Fruit fly (Drosophila melanogaster) whole organism, embryonic: Measurements from ENCODE around the gene Grasp65.

Source experiments
- Abd-B ChIP-seq: fragments of 200-800 bp; sonication (Bioruptor generic); optimal IDR thresholded peaks from 2 replicates; lab custom pipeline; 2018; ENCODE audit warnings: missing biosample characterization, mild to moderate bottlenecking, missing genetic modification characterization, moderate library complexity
- Aef1 ChIP-seq: fragments of 200-800 bp; sonication (Bioruptor generic); IDR thresholded peaks from 3 replicates; pipeline ENCODE4 v1.3.6; 2022; ENCODE audit warnings: missing biosample characterization, missing genetic modification characterization
- Atf3 ChIP-seq: fragments of 200-800 bp; sonication (Bioruptor generic); optimal IDR thresholded peaks from 3 replicates; lab custom pipeline; 2016; ENCODE audit warnings: missing biosample characterization, missing genetic modification characterization
- CG10267 ChIP-seq: fragments of 200-800 bp; sonication (Bioruptor generic); optimal IDR thresholded peaks from 2 replicates; lab custom pipeline; 2018; ENCODE audit warnings: missing biosample characterization, mild to moderate bottlenecking, missing genetic modification characterization, moderate library complexity
- CG11247 ChIP-seq: fragments of 200-800 bp; sonication (Bioruptor generic); IDR thresholded peaks from 2 replicates; pipeline ENCODE4 v1.3.6; 2022; ENCODE audit warnings: missing biosample characterization, missing genetic modification characterization
- CG11723 ChIP-seq: fragments of 200-800 bp; sonication (Bioruptor generic); optimal IDR thresholded peaks from 2 replicates; lab custom pipeline; 2017; ENCODE audit warnings: missing biosample characterization, mild to moderate bottlenecking, missing genetic modification characterization
- CG12942 ChIP-seq: fragments of 200-800 bp; sonication (Bioruptor generic); optimal IDR thresholded peaks from 3 replicates; lab custom pipeline; 2016; ENCODE audit warnings: missing biosample characterization, missing genetic modification characterization
- CG15696 ChIP-seq: fragments of 200-800 bp; sonication (Bioruptor generic); optimal IDR thresholded peaks from 2 replicates; lab custom pipeline; 2019; ENCODE audit warnings: missing biosample characterization, mild to moderate bottlenecking, missing genetic modification characterization, moderate library complexity
- CG17385 ChIP-seq: fragments of 200-800 bp; sonication (Bioruptor generic); optimal IDR thresholded peaks from 3 replicates; lab custom pipeline; 2018; ENCODE audit warnings: missing biosample characterization, mild to moderate bottlenecking, missing genetic modification characterization
- CG18476 ChIP-seq: fragments of 200-800 bp; sonication (Bioruptor generic); optimal IDR thresholded peaks from 2 replicates; lab custom pipeline; 2016; ENCODE audit warnings: missing biosample characterization, mild to moderate bottlenecking, missing genetic modification characterization
- CG2202 ChIP-seq: fragments of 200-800 bp; sonication (Bioruptor generic); optimal IDR thresholded peaks from 2 replicates; lab custom pipeline; 2018; ENCODE audit warnings: missing biosample characterization, mild to moderate bottlenecking, missing genetic modification characterization
- CG30431 ChIP-seq: fragments of 200-800 bp; sonication (Bioruptor generic); optimal IDR thresholded peaks from 2 replicates; lab custom pipeline; 2017; ENCODE audit warnings: missing biosample characterization, missing genetic modification characterization
- CG34376 ChIP-seq: fragments of 200-800 bp; sonication (Bioruptor generic); optimal IDR thresholded peaks from 2 replicates; lab custom pipeline; 2018; ENCODE audit warnings: missing biosample characterization, mild to moderate bottlenecking, missing genetic modification characterization
- CG3726 ChIP-seq: fragments of 200-800 bp; sonication (Bioruptor generic); IDR thresholded peaks from 3 replicates; pipeline ENCODE4, ENCODE4 v1.3.6; 2022; ENCODE audit warnings: missing biosample characterization, missing genetic modification characterization
- CG6854 ChIP-seq: fragments of 200-800 bp; sonication (Bioruptor generic); optimal IDR thresholded peaks from 3 replicates; lab custom pipeline; 2017; ENCODE audit warnings: missing biosample characterization, mild to moderate bottlenecking, missing genetic modification characterization
- CG7372 ChIP-seq: fragments of 200-800 bp; sonication (Bioruptor generic); IDR thresholded peaks from 2 replicates; pipeline ENCODE4 v1.3.6; 2022; ENCODE audit warnings: missing biosample characterization, missing genetic modification characterization
- CG7928 ChIP-seq: fragments of 200-800 bp; sonication (Bioruptor generic); optimal IDR thresholded peaks from 2 replicates; lab custom pipeline; 2017; ENCODE audit warnings: missing biosample characterization, mild to moderate bottlenecking, missing genetic modification characterization
- CG8765 ChIP-seq: fragments of 200-800 bp; sonication (Bioruptor generic); IDR thresholded peaks from 2 replicates; pipeline ENCODE4 v1.3.6; 2022; ENCODE audit warnings: missing biosample characterization, missing genetic modification characterization
- D ChIP-seq, 2 experiments: fragments of 200-800 bp in 1 of 2; fragments of >200 bp in 1 of 2; sonication (Bioruptor generic) in 1 of 2; optimal IDR thresholded peaks; 2 replicates in 1 of 2; 3 replicates in 1 of 2; lab custom pipeline; 2017; ENCODE audit warnings: mild to moderate bottlenecking in 1 of 2, missing biosample characterization in 1 of 2, missing genetic modification characterization in 1 of 2, missing genetic modification reagents in 1 of 2
- Dek ChIP-seq: fragments of 200-800 bp; sonication (Bioruptor generic); optimal IDR thresholded peaks from 3 replicates; lab custom pipeline; 2019; ENCODE audit warnings: missing biosample characterization, mild to moderate bottlenecking, missing genetic modification characterization, moderate library complexity
- Dfd ChIP-seq, 2 experiments: fragments of >200 bp; optimal IDR thresholded peaks; 2 replicates each; lab custom pipeline; 2017; ENCODE audit warnings: missing biosample characterization in 2 of 2, missing genetic modification characterization in 2 of 2
- Elba2 ChIP-seq: fragments of 200-800 bp; sonication (Bioruptor generic); optimal IDR thresholded peaks from 3 replicates; lab custom pipeline; 2016; ENCODE audit warnings: missing biosample characterization, missing genetic modification characterization
- HmgD ChIP-seq: fragments of 200-800 bp; sonication (Bioruptor generic); optimal IDR thresholded peaks from 3 replicates; lab custom pipeline; 2016; ENCODE audit warnings: missing biosample characterization, missing genetic modification characterization
- Lhr ChIP-seq: fragments of 200-800 bp; sonication (Bioruptor generic); optimal IDR thresholded peaks from 3 replicates; lab custom pipeline; 2017; ENCODE audit warnings: mild to moderate bottlenecking, missing biosample characterization, missing genetic modification reagents, missing genetic modification characterization
- Lpt ChIP-seq: fragments of >200 bp; optimal IDR thresholded peaks from 2 replicates; lab custom pipeline; 2018; ENCODE audit warnings: missing biosample characterization, missing genetic modification characterization
- Max ChIP-seq: fragments of 200-800 bp; sonication (Bioruptor generic); optimal IDR thresholded peaks from 2 replicates; lab custom pipeline; 2016; ENCODE audit warnings: missing biosample characterization, mild to moderate bottlenecking, missing genetic modification characterization
- Poxn ChIP-seq: fragments of 200-800 bp; sonication (Bioruptor generic); IDR thresholded peaks from 2 replicates; pipeline ENCODE4 v1.3.6; 2022; ENCODE audit warnings: missing biosample characterization, missing genetic modification characterization
- Sox100B ChIP-seq: fragments of 200-800 bp; sonication (Bioruptor generic); optimal IDR thresholded peaks from 3 replicates; lab custom pipeline; 2018; ENCODE audit warnings: missing biosample characterization, mild to moderate bottlenecking, missing genetic modification characterization
- Trl ChIP-seq, 3 experiments: fragments of >200 bp in 2 of 3; fragments of 200-800 bp in 1 of 3; sonication (Bioruptor generic) in 1 of 3; optimal IDR thresholded peaks; 2 replicates in 1 of 3; 3 replicates in 2 of 3; lab custom pipeline; 2016 to 2017; ENCODE audit warnings: missing biosample characterization in 1 of 3, missing genetic modification characterization in 1 of 3
- ab ChIP-seq: fragments of 200-800 bp; sonication (Bioruptor generic); optimal IDR thresholded peaks from 2 replicates; lab custom pipeline; 2016; ENCODE audit warnings: missing biosample characterization, missing genetic modification characterization
- ac ChIP-seq: fragments of 200-800 bp; sonication (Bioruptor generic); optimal IDR thresholded peaks from 3 replicates; lab custom pipeline; 2017; ENCODE audit warnings: missing biosample characterization, mild to moderate bottlenecking, missing genetic modification characterization
- cg ChIP-seq: fragments of 200-800 bp; sonication (Bioruptor generic); optimal IDR thresholded peaks from 3 replicates; lab custom pipeline; 2019; ENCODE audit warnings: missing biosample characterization, mild to moderate bottlenecking, missing genetic modification characterization, moderate library complexity
- chif ChIP-seq, 2 experiments: fragments of 200-800 bp; sonication (Bioruptor generic); optimal IDR thresholded peaks; 3 replicates each; lab custom pipeline; 2016; ENCODE audit warnings: missing biosample characterization in 2 of 2, missing genetic modification characterization in 2 of 2
- chn ChIP-seq: fragments of 200-800 bp; sonication (Bioruptor generic); optimal IDR thresholded peaks from 2 replicates; lab custom pipeline; 2016; ENCODE audit warnings: missing biosample characterization, missing genetic modification characterization
- crp ChIP-seq, 2 experiments: fragments of 200-800 bp; sonication (Bioruptor generic); optimal IDR thresholded peaks; 2 replicates in 1 of 2; 3 replicates in 1 of 2; lab custom pipeline; 2017; ENCODE audit warnings: missing biosample characterization in 2 of 2, missing genetic modification characterization in 2 of 2, mild to moderate bottlenecking in 1 of 2, moderate library complexity in 1 of 2
- danr ChIP-seq: fragments of 200-800 bp; sonication (Bioruptor generic); IDR thresholded peaks from 2 replicates; pipeline ENCODE4 v1.3.6; 2022; ENCODE audit warnings: missing biosample characterization, missing genetic modification characterization
- fd96Cb ChIP-seq: fragments of 200-800 bp; sonication (Bioruptor generic); optimal IDR thresholded peaks from 2 replicates; lab custom pipeline; 2018; ENCODE audit warnings: missing biosample characterization, mild to moderate bottlenecking, missing genetic modification characterization, moderate library complexity
- gsb-n ChIP-seq: fragments of 200-800 bp; sonication (Bioruptor generic); optimal IDR thresholded peaks from 3 replicates; lab custom pipeline; 2018; ENCODE audit warnings: missing biosample characterization, mild to moderate bottlenecking, missing genetic modification characterization
- ind ChIP-seq: fragments of 200-800 bp; sonication (Bioruptor generic); optimal IDR thresholded peaks from 3 replicates; lab custom pipeline; 2016; ENCODE audit warnings: missing biosample characterization, missing genetic modification characterization
- inv ChIP-seq: fragments of 200-800 bp; sonication (Bioruptor generic); IDR thresholded peaks from 2 replicates; pipeline ENCODE4 v1.3.6; 2022; ENCODE audit warnings: missing biosample characterization, missing genetic modification characterization; ENCODE audit not compliant: partially characterized antibody
- mld ChIP-seq: fragments of 200-800 bp; sonication (Bioruptor generic); IDR thresholded peaks from 3 replicates; pipeline ENCODE4 v1.3.6; 2022; ENCODE audit warnings: missing biosample characterization, missing genetic modification characterization; ENCODE audit not compliant: partially characterized antibody
- pho ChIP-seq: fragments of 200-800 bp; sonication (Bioruptor generic); optimal IDR thresholded peaks from 2 replicates; lab custom pipeline; 2016; ENCODE audit warnings: missing biosample characterization, missing genetic modification characterization
- pzg ChIP-seq: fragments of 200-800 bp; sonication (Bioruptor generic); optimal IDR thresholded peaks from 3 replicates; lab custom pipeline; 2018; ENCODE audit warnings: missing biosample characterization, mild to moderate bottlenecking, missing genetic modification characterization, moderate library complexity
- run ChIP-seq: fragments of 200-800 bp; sonication (Bioruptor generic); optimal IDR thresholded peaks from 3 replicates; lab custom pipeline; 2018; ENCODE audit warnings: missing biosample characterization, mild to moderate bottlenecking, missing genetic modification characterization
- sd ChIP-seq: fragments of 200-800 bp; sonication (Bioruptor generic); optimal IDR thresholded peaks from 3 replicates; lab custom pipeline; 2018; ENCODE audit warnings: missing biosample characterization, mild to moderate bottlenecking, missing genetic modification characterization, moderate library complexity
- tup ChIP-seq: fragments of 200-800 bp; sonication (Bioruptor generic); optimal IDR thresholded peaks from 2 replicates; lab custom pipeline; 2016; ENCODE audit warnings: missing biosample characterization, mild to moderate bottlenecking, missing genetic modification characterization, moderate library complexity
- wdn ChIP-seq: fragments of 200-800 bp; sonication (Bioruptor generic); IDR thresholded peaks from 2 replicates; pipeline ENCODE4 v1.3.6; 2022; ENCODE audit warnings: missing biosample characterization, missing genetic modification characterization

Grasp65 gene

DNA sequence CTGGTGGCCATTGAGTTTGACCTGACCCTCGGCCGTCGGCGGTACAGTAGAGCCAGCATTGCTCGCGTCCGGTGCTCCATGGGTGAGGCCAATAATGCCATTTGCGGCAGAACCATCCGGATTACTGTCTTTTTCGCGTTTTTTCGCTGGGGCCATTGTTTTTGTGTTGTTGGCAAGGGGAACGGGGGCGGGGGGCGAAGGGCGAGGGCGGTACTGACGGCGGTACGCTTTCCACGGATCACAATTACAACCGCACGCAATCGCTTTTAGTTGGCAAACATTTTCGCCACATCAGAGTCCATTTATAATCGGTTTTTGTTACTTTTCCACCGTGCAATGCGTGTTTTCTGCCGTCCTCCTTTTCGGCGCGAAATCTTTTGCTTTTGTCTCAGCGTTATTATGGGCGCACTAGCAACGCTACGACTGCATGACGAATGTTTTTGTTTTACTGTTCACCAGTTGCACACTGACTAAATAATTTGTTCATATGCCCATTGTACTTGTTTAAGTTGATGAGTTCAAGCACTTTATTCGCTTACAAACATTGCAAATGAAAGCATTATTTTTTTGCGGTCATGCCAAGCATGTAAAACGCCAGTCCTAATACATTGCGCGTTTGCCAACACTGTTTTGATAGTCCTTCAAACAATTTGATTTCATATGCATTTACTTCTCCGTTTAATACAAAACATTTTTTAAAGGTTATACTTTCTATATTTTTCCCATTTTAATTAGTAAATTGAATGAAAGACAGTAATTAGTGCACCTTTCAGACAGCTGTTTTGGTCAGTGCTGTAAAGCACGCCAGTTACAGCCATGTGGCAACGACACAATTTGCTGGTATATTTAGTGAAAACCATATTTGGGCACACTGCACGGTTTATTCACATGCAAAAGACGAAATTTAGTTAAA, 1.7 kb upstream of the Grasp65 start, which contains the start of gene Pfdn6 (continued):
- TF ChIP-seq HmgD (peak; percentile 65), CG30431 (GFP tag; lab: Kevin White, UChicago) (peak; percentile 57), CG17385 (GFP tag; lab: Kevin White, UChicago) (no peak), Lhr (GFP tag; lab: Kevin White, UChicago) (peak; percentile 62), CG34376 (GFP tag; lab: Kevin White, UChicago) (peak; percentile 56), CG18476 (GFP tag; lab: Kevin White, UChicago) (peak; percentile 79), CG10267 (peak; percentile 99), Poxn (GFP tag; lab: Robert Waterston, UW) (no peak), Abd-B (GFP tag; lab: Kevin White, UChicago) (peak; percentile 82), pho (peak; percentile 93), Atf3 (GFP tag; lab: Kevin White, UChicago) (peak; percentile 42), chif (GFP tag; optimal IDR thresholded peaks at IDR 0.05; lab: Kevin White, UChicago) (peak; percentile 72 to 75), chn (GFP tag; lab: Kevin White, UChicago) (peak; percentile 82), CG2202 (peak; percentile 25), Dfd (GFP tag; optimal IDR thresholded peaks at IDR 0.05; lab: Kevin White, UChicago) (peak in 1 of 2 experiments; percentile 26), wdn (GFP tag; lab: Robert Waterston, UW) (no peak; the same call in none of the 2 replicates), fd96Cb (tag; lab: Kevin White, UChicago) (peak; percentile 67), Aef1 (peak; percentile 71), Dek (peak; percentile 18), CG8765 (GFP tag; lab: Robert Waterston, UW) (peak; percentile 51), ind (peak; percentile 80), CG11723 (no peak), D (optimal IDR thresholded peaks at IDR 0.05; lab: Kevin White, UChicago) (no peak), D (GFP tag; optimal IDR thresholded peaks at IDR 0.05; lab: Kevin White, UChicago) (peak; percentile 55), danr (GFP tag; lab: Robert Waterston, UW) (no peak), CG7372 (GFP tag; lab: Robert Waterston, UW) (peak; percentile 67), inv (GFP tag; lab: Robert Waterston, UW) (peak; percentile 82), cg (GFP tag; lab: Kevin White, UChicago) (no peak), CG11247 (peak; percentile 43; the same call in 1 of the 2 replicates), CG3726 (GFP tag; lab: Robert Waterston, UW) (peak; percentile 69; the same call in 1 of the 3 replicates), Elba2 (peak; percentile 23), CG6854 (GFP tag; lab: Kevin White, UChicago) (no peak), tup (GFP tag; lab: Kevin White, UChicago) (no peak), CG15696 (peak; percentile 77), Lpt (no peak), mld (GFP tag; lab: Robert Waterston, UW) (0 out of 3 replicates have a peak, but pooled peaks have one; percentile 64), Sox100B (GFP tag; lab: Kevin White, UChicago) (no peak), sd (no peak), run (tag; lab: Kevin White, UChicago) (peak; percentile 12), crp (GFP tag; optimal IDR thresholded peaks at IDR 0.05; lab: Kevin White, UChicago) (peak; percentile 90 to 98), ac (no peak), ab (GFP tag; lab: Kevin White, UChicago) (no peak), gsb-n (tag; lab: Kevin White, UChicago) (no peak), Max (peak; percentile 86), CG7928 (GFP tag; lab: Kevin White, UChicago) (peak; percentile 18), CG12942 (peak; percentile 63), Trl (optimal IDR thresholded peaks at IDR 0.05; lab: Kevin White, UChicago) (peak in 1 of 2 experiments; percentile 31), Trl (GFP tag; optimal IDR thresholded peaks at IDR 0.05; lab: Kevin White, UChicago) (peak; percentile 69), pzg (GFP tag; lab: Kevin White, UChicago) (peak; percentile 85)
